Fruit fly (Drosophila melanogaster) whole organism, adult: ENCODE results near the gene Sos.

Experiments
- CG7045 ChIP-seq: fragments of 200-800 bp; sonication (Bioruptor generic); optimal IDR thresholded peaks from 2 replicates; lab custom pipeline; 2017; ENCODE audit warnings: missing biosample characterization, mild to moderate bottlenecking, missing genetic modification characterization
- toe ChIP-seq: fragments of 200-800 bp; sonication (Bioruptor generic); optimal IDR thresholded peaks from 2 replicates; lab custom pipeline; 2016; ENCODE audit warnings: missing biosample characterization, missing genetic modification characterization

DNA sequence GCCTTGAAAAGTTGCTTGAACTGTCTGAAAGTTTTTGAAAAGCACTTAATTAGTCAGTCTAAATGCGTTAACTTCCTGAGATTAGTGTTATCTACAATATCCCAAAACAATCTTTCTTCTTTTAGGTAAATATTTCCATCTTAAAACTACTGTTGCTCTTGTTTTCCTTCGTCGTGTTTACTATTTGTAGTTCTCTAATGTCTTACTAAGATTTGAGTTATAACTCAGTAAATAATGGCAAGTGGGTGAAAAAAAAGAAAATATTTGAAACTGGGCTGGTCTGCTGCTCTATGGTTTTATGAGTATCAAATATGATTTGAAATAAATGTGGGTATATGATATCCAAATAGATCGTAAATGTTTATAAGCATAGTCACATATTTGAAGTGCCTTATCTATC is 12.4 kb upstream of the Sos start:
- TF ChIP-seq toe (GFP tag; lab: Kevin White, UChicago), result no peak
- TF ChIP-seq CG7045, result peak; percentile 47
